Fruit fly (Drosophila melanogaster) whole organism, embryonic: ENCODE data around the gene CG15047.

Experiments
- Abd-B ChIP-seq: fragments of 200-800 bp; sonication (Bioruptor generic); optimal IDR thresholded peaks from 2 replicates; lab custom pipeline; 2018; ENCODE audit warnings: missing biosample characterization, mild to moderate bottlenecking, missing genetic modification characterization, moderate library complexity
- BEAF-32 ChIP-seq: fragments of 200-800 bp; sonication (Bioruptor generic); optimal IDR thresholded peaks from 3 replicates; lab custom pipeline; 2017; ENCODE audit warnings: missing biosample characterization, missing genetic modification characterization, mild to moderate bottlenecking, moderate library complexity, missing genetic modification reagents
- Blimp-1 ChIP-seq: fragments of 200-800 bp; sonication (Bioruptor generic); optimal IDR thresholded peaks from 3 replicates; lab custom pipeline; 2018; ENCODE audit warnings: missing biosample characterization, missing genetic modification characterization, mild to moderate bottlenecking, moderate library complexity, missing genetic modification reagents
- CG11504 ChIP-seq: fragments of 200-800 bp; sonication (Bioruptor generic); optimal IDR thresholded peaks from 3 replicates; lab custom pipeline; 2019; ENCODE audit warnings: missing biosample characterization, mild to moderate bottlenecking, missing genetic modification characterization, moderate library complexity
- CG12769 ChIP-seq: fragments of 200-800 bp; sonication (Bioruptor generic); optimal IDR thresholded peaks from 2 replicates; lab custom pipeline; 2019; ENCODE audit warnings: missing biosample characterization, mild to moderate bottlenecking, missing genetic modification characterization, moderate library complexity
- CG13296 ChIP-seq: fragments of 200-800 bp; sonication (Bioruptor generic); optimal IDR thresholded peaks from 3 replicates; lab custom pipeline; 2018; ENCODE audit warnings: missing biosample characterization, mild to moderate bottlenecking, missing genetic modification characterization
- CG1832 ChIP-seq: fragments of 200-800 bp; sonication (Bioruptor generic); optimal IDR thresholded peaks from 2 replicates; lab custom pipeline; 2017; ENCODE audit warnings: missing biosample characterization, mild to moderate bottlenecking, missing genetic modification characterization, inconsistent platforms
- CG18764 ChIP-seq: fragments of 200-800 bp; sonication (Bioruptor generic); optimal IDR thresholded peaks from 3 replicates; lab custom pipeline; 2016; ENCODE audit warnings: missing biosample characterization, missing genetic modification characterization
- CG2712 ChIP-seq: fragments of 200-800 bp; optimal IDR thresholded peaks from 3 replicates; lab custom pipeline; 2019; ENCODE audit warnings: missing biosample characterization, mild to moderate bottlenecking, missing genetic modification characterization, moderate library complexity
- CG33213 ChIP-seq: fragments of 200-800 bp; sonication (Bioruptor generic); optimal IDR thresholded peaks from 3 replicates; lab custom pipeline; 2016; ENCODE audit warnings: missing biosample characterization, missing genetic modification characterization
- CG34224 ChIP-seq: fragments of 200-800 bp; sonication (Bioruptor generic); IDR thresholded peaks from 3 replicates; pipeline ENCODE4 v1.3.6; 2022; ENCODE audit warnings: missing biosample characterization, missing genetic modification characterization; ENCODE audit not compliant: partially characterized antibody
- CG4360 ChIP-seq: fragments of 200-800 bp; sonication (Bioruptor generic); IDR thresholded peaks from 2 replicates; pipeline ENCODE4 v1.3.6; 2022; ENCODE audit warnings: missing biosample characterization, missing genetic modification characterization
- CG4730 ChIP-seq: fragments of 200-800 bp; sonication (Bioruptor generic); IDR thresholded peaks from 2 replicates; pipeline ENCODE4 v1.3.6; 2022; ENCODE audit warnings: missing biosample characterization, missing genetic modification characterization
- CG8359 ChIP-seq: fragments of 200-800 bp; sonication (Bioruptor generic); optimal IDR thresholded peaks from 2 replicates; lab custom pipeline; 2017; ENCODE audit warnings: missing biosample characterization, mild to moderate bottlenecking, missing genetic modification characterization, borderline replicate concordance
- CG9817 ChIP-seq: fragments of 200-800 bp; sonication (Bioruptor generic); optimal IDR thresholded peaks from 2 replicates; lab custom pipeline; 2018; ENCODE audit warnings: missing biosample characterization, mild to moderate bottlenecking, missing genetic modification characterization, moderate library complexity
- Drgx ChIP-seq: fragments of 200-800 bp; sonication (Bioruptor generic); IDR thresholded peaks from 2 replicates; pipeline ENCODE4 v1.3.6; 2022; ENCODE audit warnings: missing biosample characterization, missing genetic modification characterization
- Fer1 ChIP-seq: fragments of 200-800 bp; sonication (Bioruptor generic); optimal IDR thresholded peaks from 2 replicates; lab custom pipeline; 2017; ENCODE audit warnings: missing biosample characterization, mild to moderate bottlenecking, missing genetic modification characterization
- MESR4 ChIP-seq: fragments of 200-800 bp; sonication (Bioruptor generic); optimal IDR thresholded peaks from 2 replicates; lab custom pipeline; 2018; ENCODE audit warnings: missing biosample characterization, mild to moderate bottlenecking, missing genetic modification characterization, moderate library complexity
- Nf-YA ChIP-seq: fragments of 200-800 bp; sonication (Bioruptor generic); IDR thresholded peaks from 2 replicates; pipeline ENCODE4 v1.3.6; 2022; ENCODE audit warnings: missing biosample characterization, missing genetic modification characterization
- Nf-YC ChIP-seq: fragments of 200-800 bp; optimal IDR thresholded peaks from 3 replicates; lab custom pipeline; 2019; ENCODE audit warnings: missing biosample characterization, mild to moderate bottlenecking, missing genetic modification characterization, moderate library complexity
- Pdp1 ChIP-seq, 2 experiments: fragments of 200-800 bp; sonication (Bioruptor generic); optimal IDR thresholded peaks; 3 replicates each; lab custom pipeline; 2016; ENCODE audit warnings: missing biosample characterization in 2 of 2, missing genetic modification characterization in 2 of 2, mild to moderate bottlenecking in 1 of 2, moderate library complexity in 1 of 2
- Ptx1 ChIP-seq: fragments of 200-800 bp; sonication (Bioruptor generic); IDR thresholded peaks from 2 replicates; pipeline ENCODE4 v1.3.6; 2022; ENCODE audit warnings: missing biosample characterization, missing genetic modification characterization
- Scr ChIP-seq: fragments of 200-800 bp; sonication (Bioruptor generic); IDR thresholded peaks from 2 replicates; pipeline ENCODE4 v1.3.6; 2022; ENCODE audit warnings: missing biosample characterization, missing genetic modification characterization; ENCODE audit not compliant: partially characterized antibody
- Six4 ChIP-seq: fragments of 200-800 bp; sonication (Bioruptor generic); optimal IDR thresholded peaks from 2 replicates; lab custom pipeline; 2016; ENCODE audit warnings: missing biosample characterization, missing genetic modification characterization
- Spps ChIP-seq: fragments of 200-800 bp; sonication (Bioruptor generic); optimal IDR thresholded peaks from 2 replicates; lab custom pipeline; 2018; ENCODE audit warnings: missing biosample characterization, mild to moderate bottlenecking, missing genetic modification characterization
- Ssrp ChIP-seq: fragments of 200-800 bp; sonication (Bioruptor generic); optimal IDR thresholded peaks from 2 replicates; lab custom pipeline; 2018; ENCODE audit warnings: missing biosample characterization, mild to moderate bottlenecking, missing genetic modification characterization, moderate library complexity
- Xrp1 ChIP-seq: fragments of 200-800 bp; sonication (Bioruptor generic); IDR thresholded peaks from 2 replicates; pipeline ENCODE4 v1.3.6; 2022; ENCODE audit warnings: missing biosample characterization, missing genetic modification characterization
- ara ChIP-seq: fragments of 200-800 bp; sonication (Bioruptor generic); IDR thresholded peaks from 2 replicates; pipeline ENCODE4 v1.3.6; 2022; ENCODE audit warnings: missing biosample characterization, missing genetic modification characterization
- bbx ChIP-seq: fragments of 200-800 bp; sonication (Bioruptor generic); IDR thresholded peaks from 2 replicates; pipeline ENCODE4 v1.3.6; 2022; ENCODE audit warnings: missing biosample characterization, missing genetic modification characterization; ENCODE audit not compliant: partially characterized antibody
- bowl ChIP-seq: fragments of 200-800 bp; sonication (Bioruptor generic); IDR thresholded peaks from 2 replicates; pipeline ENCODE4 v1.3.6; 2022; ENCODE audit warnings: missing biosample characterization, missing genetic modification characterization
- chif ChIP-seq, 2 experiments: fragments of 200-800 bp; sonication (Bioruptor generic); optimal IDR thresholded peaks; 3 replicates each; lab custom pipeline; 2016; ENCODE audit warnings: missing biosample characterization in 2 of 2, missing genetic modification characterization in 2 of 2
- ci ChIP-seq: fragments of 200-800 bp; sonication (Bioruptor generic); IDR thresholded peaks from 3 replicates; pipeline ENCODE4 v1.3.6; 2022; ENCODE audit warnings: missing biosample characterization, missing genetic modification characterization
- crol ChIP-seq: fragments of 200-800 bp; sonication (Bioruptor generic); IDR thresholded peaks from 2 replicates; pipeline ENCODE4 v1.3.6; 2022; ENCODE audit warnings: missing biosample characterization, missing genetic modification characterization
- grau ChIP-seq: fragments of 200-800 bp; optimal IDR thresholded peaks from 3 replicates; lab custom pipeline; 2019; ENCODE audit warnings: missing biosample characterization, mild to moderate bottlenecking, missing genetic modification characterization, moderate library complexity
- hbn ChIP-seq: fragments of 200-800 bp; sonication (Bioruptor generic); IDR thresholded peaks from 2 replicates; pipeline ENCODE4 v1.3.6; 2022; ENCODE audit warnings: missing biosample characterization, missing genetic modification characterization; ENCODE audit not compliant: partially characterized antibody
- inv ChIP-seq: fragments of 200-800 bp; sonication (Bioruptor generic); IDR thresholded peaks from 2 replicates; pipeline ENCODE4 v1.3.6; 2022; ENCODE audit warnings: missing biosample characterization, missing genetic modification characterization; ENCODE audit not compliant: partially characterized antibody
- kni ChIP-seq: fragments of 200-800 bp; sonication (Bioruptor generic); optimal IDR thresholded peaks from 3 replicates; lab custom pipeline; 2017; ENCODE audit warnings: mild to moderate bottlenecking, missing biosample characterization, missing genetic modification reagents, missing genetic modification characterization
- oc ChIP-seq: fragments of 200-800 bp; sonication (Bioruptor generic); optimal IDR thresholded peaks from 2 replicates; lab custom pipeline; 2018; ENCODE audit warnings: missing biosample characterization, mild to moderate bottlenecking, missing genetic modification characterization, moderate library complexity
- onecut ChIP-seq: fragments of 200-800 bp; sonication (Bioruptor generic); IDR thresholded peaks from 2 replicates; pipeline ENCODE4 v1.3.6; 2022; ENCODE audit warnings: missing biosample characterization, missing genetic modification characterization
- sens ChIP-seq: fragments of 200-800 bp; sonication (Bioruptor generic); peaks from one replicate; lab custom pipeline; 2016; ENCODE audit warnings: missing biosample characterization, missing genetic modification characterization
- tna ChIP-seq: fragments of 200-800 bp; sonication (Bioruptor generic); IDR thresholded peaks from 2 replicates; pipeline ENCODE4 v1.3.6; 2022; ENCODE audit warnings: missing biosample characterization, missing genetic modification characterization; ENCODE audit not compliant: partially characterized antibody
- trh ChIP-seq: fragments of 200-800 bp; sonication (Bioruptor generic); optimal IDR thresholded peaks from 2 replicates; lab custom pipeline; 2016; ENCODE audit warnings: missing biosample characterization, missing genetic modification characterization
- unc-4 ChIP-seq: fragments of 200-800 bp; sonication (Bioruptor generic); IDR thresholded peaks from 2 replicates; pipeline ENCODE4 v1.3.6; 2022; ENCODE audit warnings: missing biosample characterization, missing genetic modification characterization; ENCODE audit not compliant: partially characterized antibody
- yki ChIP-seq: fragments of >200 bp; optimal IDR thresholded peaks from 3 replicates; lab custom pipeline; 2018
- z ChIP-seq: fragments of 200-800 bp; sonication (Bioruptor generic); IDR thresholded peaks from 3 replicates; pipeline ENCODE4 v1.3.6; 2022; ENCODE audit warnings: missing biosample characterization, missing genetic modification characterization

CG15047 gene

DNA sequence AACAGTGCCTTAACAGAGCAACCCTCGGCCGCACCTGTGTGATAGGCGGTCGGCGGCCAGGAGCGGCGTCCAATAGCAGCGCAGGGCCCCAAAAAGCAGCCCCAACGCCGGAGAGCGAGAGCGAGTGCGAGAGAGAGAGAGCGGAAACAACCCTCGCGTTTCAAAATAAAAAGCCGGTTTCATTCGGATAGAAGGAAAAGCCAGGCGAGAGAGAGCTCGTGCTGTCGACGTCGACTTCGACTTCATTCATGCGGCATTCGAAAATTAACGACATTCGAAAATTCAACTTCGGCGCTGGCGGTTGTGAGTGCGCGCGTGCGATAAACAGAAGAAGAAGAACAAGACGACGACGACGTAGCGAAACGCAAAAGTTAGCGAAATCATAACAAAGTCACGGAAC, 5.9 kb downstream of the CG15047 start (continued):
- TF ChIP-seq bowl (GFP tag; lab: Robert Waterston, UW) (no peak), CG11504 (tag; lab: Kevin White, UChicago) (peak; percentile 25), CG33213 (GFP tag; lab: Kevin White, UChicago) (no peak), Scr (GFP tag; lab: Robert Waterston, UW) (0 out of 2 replicates have a peak, but pooled peaks have one; percentile 11), Ptx1 (GFP tag; lab: Robert Waterston, UW) (no peak), Nf-YA (GFP tag; lab: Robert Waterston, UW) (peak; percentile 45; the same call in 1 of the 2 replicates), Blimp-1 (GFP tag; lab: Kevin White, UChicago) (no peak), tna (GFP tag; lab: Robert Waterston, UW) (0 out of 2 replicates have a peak, but pooled peaks have one; percentile 22), unc-4 (GFP tag; lab: Robert Waterston, UW) (0 out of 2 replicates have a peak, but pooled peaks have one; percentile 32), z (GFP tag; lab: Robert Waterston, UW) (no peak), hbn (peak; percentile 40; the same call in 1 of the 2 replicates), Abd-B (no peak), CG1832 (GFP tag; lab: Kevin White, UChicago) (peak; percentile 45), Nf-YC (tag; lab: Kevin White, UChicago) (peak; percentile 96), bbx (GFP tag; lab: Robert Waterston, UW) (0 out of 2 replicates have a peak, but pooled peaks have one; percentile 20), inv (GFP tag; lab: Robert Waterston, UW) (peak; percentile 14; the same call in 1 of the 2 replicates), ci (GFP tag; lab: Robert Waterston, UW) (peak; percentile 30; the same call in 1 of the 3 replicates), BEAF-32 (GFP tag; lab: Kevin White, UChicago) (no peak), Fer1 (GFP tag; lab: Kevin White, UChicago) (peak; percentile 37)
- TF ChIP-seq, all 482 proteins: peak for 40

DNA sequence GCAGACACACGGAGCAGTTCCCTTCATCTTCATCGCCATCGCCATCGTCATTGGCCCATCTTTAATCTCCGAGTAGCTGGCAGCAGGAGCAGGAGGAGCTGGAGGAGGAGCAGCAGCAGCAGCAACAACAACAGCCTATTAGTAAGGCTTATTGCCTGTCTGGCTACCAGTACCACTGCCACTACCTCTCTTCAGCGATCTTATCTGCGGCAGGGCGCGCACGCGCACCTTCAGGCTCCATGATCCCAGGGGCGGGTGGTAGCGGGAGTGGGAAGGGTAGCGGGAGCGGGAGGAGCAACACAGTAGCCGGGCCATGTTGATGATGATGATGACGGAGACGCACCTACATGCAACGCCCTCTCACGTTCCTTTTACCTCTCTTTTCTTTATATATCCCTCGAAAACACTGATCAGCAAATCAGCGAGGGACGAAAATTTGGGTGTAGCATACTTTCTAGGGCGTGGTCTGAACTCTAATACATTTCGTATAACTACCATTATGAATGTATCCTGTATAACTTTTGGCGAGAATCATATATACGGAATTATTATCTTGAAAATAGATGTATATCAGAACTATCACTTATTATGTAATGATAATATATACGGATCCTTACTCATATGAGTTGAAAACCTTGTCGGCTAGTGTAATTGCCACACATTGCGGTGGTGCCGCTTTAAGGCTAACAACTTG, 8.7 kb downstream of the CG15047 start:
- TF ChIP-seq ara (GFP tag; lab: Robert Waterston, UW) (no peak), sens (peak; percentile 7), crol (GFP tag; lab: Robert Waterston, UW) (0 out of 2 replicates have a peak, but pooled peaks have one; percentile 33), CG4360 (GFP tag; lab: Robert Waterston, UW) (peak; percentile 55; the same call in 1 of the 2 replicates), Pdp1 (GFP tag; optimal IDR thresholded peaks at IDR 0.05; lab: Kevin White, UChicago) (peak in 1 of 2 experiments; percentile 6)

DNA sequence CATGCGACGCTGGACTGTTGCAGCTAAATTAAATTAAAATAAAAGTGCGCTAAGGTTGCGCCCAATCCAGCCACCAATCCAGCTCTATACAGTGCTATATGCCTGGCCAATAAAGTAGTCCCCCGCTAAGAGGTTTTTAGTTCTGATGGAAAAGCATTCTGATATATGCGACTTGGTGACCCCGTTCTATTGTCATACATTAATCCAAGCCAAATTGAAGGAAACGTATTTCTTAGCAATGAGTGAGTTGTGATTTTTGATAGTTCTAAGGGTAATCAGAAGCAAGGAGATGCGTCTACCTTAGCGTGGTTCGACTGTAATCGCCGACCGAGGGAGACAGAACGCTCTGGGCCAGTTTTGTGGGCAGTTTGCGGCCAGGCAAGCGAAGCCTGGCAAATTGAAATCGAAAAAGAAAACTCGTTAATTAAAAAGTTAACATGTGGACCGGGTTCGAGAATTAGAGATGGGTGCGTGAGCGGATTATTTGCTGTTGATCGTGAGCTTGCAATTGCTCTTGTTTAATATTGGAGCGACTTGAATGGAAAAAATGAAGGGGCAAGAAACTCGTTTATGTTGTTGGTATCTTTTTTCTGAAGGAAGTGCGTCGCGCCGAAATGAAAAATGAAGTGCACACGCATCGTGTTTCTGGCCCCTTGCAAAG, 9.9 kb downstream of the CG15047 start:
- TF ChIP-seq chif (GFP tag; optimal IDR thresholded peaks at IDR 0.05; lab: Kevin White, UChicago) (no peak), CG12769 (tag; lab: Kevin White, UChicago) (no peak), yki (lab: Kevin White, UChicago) (no peak), Ssrp (no peak), MESR4 (no peak), grau (peak; percentile 65), CG9817 (tag; lab: Kevin White, UChicago) (no peak), Drgx (GFP tag; lab: Robert Waterston, UW) (peak; percentile 29; the same call in 1 of the 2 replicates), Spps (tag; lab: Kevin White, UChicago) (no peak), CG34224 (GFP tag; lab: Robert Waterston, UW) (no peak), trh (GFP tag; lab: Kevin White, UChicago) (no peak), CG8359 (GFP tag; lab: Kevin White, UChicago) (no peak), CG18764 (no peak), onecut (GFP tag; lab: Robert Waterston, UW) (no peak), kni (GFP tag; lab: Kevin White, UChicago) (no peak), Six4 (no peak), CG2712 (tag; lab: Kevin White, UChicago) (peak; percentile 3), CG4730 (GFP tag; lab: Robert Waterston, UW) (no peak), oc (tag; lab: Kevin White, UChicago) (no peak), Xrp1 (GFP tag; lab: Robert Waterston, UW) (no peak; the same call in 1 of the 2 replicates), CG13296 (GFP tag; lab: Kevin White, UChicago) (no peak)
